Worm (Caenorhabditis elegans): Measurements from ENCODE around the gene C29E4.12.

DNA sequence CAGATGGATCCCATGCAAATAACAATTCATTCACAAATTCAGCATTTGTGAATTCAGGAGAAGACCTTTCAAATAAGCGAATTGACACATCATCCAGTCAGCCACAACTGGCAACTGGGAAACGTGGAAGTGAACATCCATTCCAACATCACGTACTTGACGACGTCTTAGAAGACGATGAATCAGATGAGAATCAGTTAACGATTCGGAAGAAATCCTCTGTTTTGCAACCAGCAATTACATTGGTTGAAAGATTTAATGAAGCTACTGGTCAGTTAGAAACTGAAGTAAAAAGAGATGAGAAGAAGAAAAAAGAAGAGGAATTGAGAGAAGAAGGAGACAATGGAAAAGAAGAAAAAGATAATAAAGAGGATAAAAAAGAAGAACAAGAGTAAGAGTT, 37.5 kb upstream of the C29E4.12 start:
- no peak for TF ChIP-seq F13C5.2 (tag; optimal IDR thresholded peaks at IDR 0.05)
- TF ChIP-seq B0310.2 (tag; optimal IDR thresholded peaks at IDR 0.05): no peak
- TF ChIP-seq flt-1 (GFP tag; IDR thresholded peaks at IDR 0.05): no peak
- TF ChIP-seq tra-4 (tag; optimal IDR thresholded peaks at IDR 0.05): no peak
- no peak for TF ChIP-seq ceh-36 (tag; optimal IDR thresholded peaks at IDR 0.05)
- TF ChIP-seq aly-1 (tag; optimal IDR thresholded peaks at IDR 0.05): no peak
- TF ChIP-seq sea-1 (GFP tag; conservative IDR thresholded peaks at IDR 0.05): no peak
- TF ChIP-seq ama-1 (optimal IDR thresholded peaks at IDR 0.05): no peak
- TF ChIP-seq hnd-1 (tag; optimal IDR thresholded peaks at IDR 0.05): no peak
- no peak for TF ChIP-seq scrt-1 (GFP tag; IDR thresholded peaks at IDR 0.05)
- no peak for TF ChIP-seq tbx-37 (GFP tag; conservative IDR thresholded peaks at IDR 0.05)
- TF ChIP-seq tbx-11 (GFP tag; IDR thresholded peaks at IDR 0.05): no peak
- no peak for TF ChIP-seq ceh-13 (GFP tag; optimal IDR thresholded peaks at IDR 0.05)

Data from whole organism, early embryonic.